Worm (Caenorhabditis elegans): ENCODE data around the gene clec-217.
A peak's percentile ranks its signal among the peaks of the same experiment; 100 is the strongest.

clec-217 gene

DNA sequence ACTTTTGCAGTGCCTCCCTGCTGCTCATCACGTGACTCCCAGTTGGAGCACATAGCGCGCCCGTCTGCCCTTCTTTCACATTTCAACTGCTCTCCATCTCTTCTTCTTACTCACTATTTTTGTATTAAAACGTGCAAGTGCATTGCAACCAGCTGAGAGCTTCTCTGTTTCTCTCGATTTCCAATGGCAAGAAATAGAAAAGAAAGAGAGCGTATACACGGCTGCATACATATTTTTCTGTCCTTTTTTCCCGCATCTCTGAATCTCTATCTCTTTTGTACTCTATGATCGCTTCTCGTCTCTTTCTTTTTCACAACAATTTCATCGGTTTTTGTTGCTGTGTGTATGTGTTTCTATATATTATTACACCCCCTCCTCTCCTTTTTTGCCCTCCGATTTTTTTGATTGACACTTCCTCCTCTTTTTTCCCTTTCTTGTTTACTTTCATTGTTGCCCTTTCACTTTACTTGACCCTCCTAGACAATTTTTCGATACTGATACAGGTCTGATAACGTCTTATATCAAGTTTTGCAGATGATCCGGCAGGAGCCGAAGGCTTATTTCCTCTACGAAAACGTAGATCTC lies 42.4 kb upstream of the clec-217 start, which contains the start of gene Y97E10AR.1 (continued):
- peak; percentile 73 for TF ChIP-seq egl-13 (tag; optimal IDR thresholded peaks at IDR 0.05)
- peak; percentile 69 for TF ChIP-seq isw-1 (GFP tag; IDR thresholded peaks at IDR 0.05)
- no peak for TF ChIP-seq unc-130 (tag; optimal IDR thresholded peaks at IDR 0.05)
- TF ChIP-seq dpl-1 (GFP tag; optimal IDR thresholded peaks at IDR 0.05) = peak; percentile 43 to 58 (median 49)
- TF ChIP-seq lin-39 (tag; optimal IDR thresholded peaks at IDR 0.05) = peak; percentile 51
- TF ChIP-seq ztf-11 (tag; optimal IDR thresholded peaks at IDR 0.05) = peak in 1 of 2 experiments; percentile 41
- TF ChIP-seq unc-98 (GFP tag; IDR thresholded peaks at IDR 0.05) = no peak
- no peak for TF ChIP-seq unc-30 (tag; optimal IDR thresholded peaks at IDR 0.05)
- peak; percentile 57 for TF ChIP-seq nhr-85 (tag)
- no peak for TF ChIP-seq vab-15 (tag; optimal IDR thresholded peaks at IDR 0.05)

DNA sequence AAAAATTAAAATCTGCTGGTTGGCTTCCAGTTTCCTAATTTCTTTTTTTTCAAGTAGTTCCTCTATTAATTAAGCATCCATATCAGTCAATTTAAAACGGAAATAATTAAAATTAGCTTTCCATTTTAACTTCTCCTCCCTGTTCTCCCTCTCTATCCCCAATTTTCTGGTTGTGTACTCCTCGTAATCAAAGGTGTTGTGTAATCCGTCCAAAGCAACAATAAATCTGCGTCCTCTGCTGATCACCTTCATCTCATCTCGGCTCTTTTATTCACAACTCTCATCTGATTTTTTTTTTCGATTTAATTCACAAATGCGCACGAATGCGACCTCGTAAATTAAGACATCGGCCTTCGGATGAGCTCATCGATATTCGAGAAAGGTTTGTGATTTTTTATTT lies 37.2 kb upstream of the clec-217 start, which contains the start of gene Y97E10AR.2:
Gene Y97E10AR.2, plus strand, starts transcription at position 301 of the 400 bp plus-strand sequence.
- no peak for TF ChIP-seq vab-15 (tag; optimal IDR thresholded peaks at IDR 0.05)
- no peak for TF ChIP-seq nhr-28 (tag; optimal IDR thresholded peaks at IDR 0.05)
- TF ChIP-seq dsc-1 (tag; optimal IDR thresholded peaks at IDR 0.05) = no peak
- no peak for TF ChIP-seq ets-5 (GFP tag; IDR thresholded peaks at IDR 0.05)
- TF ChIP-seq F16B12.6 (tag; optimal IDR thresholded peaks at IDR 0.05) = no peak
- no peak for TF ChIP-seq aha-1 (tag; optimal IDR thresholded peaks at IDR 0.05)
- TF ChIP-seq ceh-8 (GFP tag; optimal IDR thresholded peaks at IDR 0.05) = no peak
- TF ChIP-seq ceh-63 (GFP tag; optimal IDR thresholded peaks at IDR 0.05) = no peak
- TF ChIP-seq rnt-1 (tag; optimal IDR thresholded peaks at IDR 0.05) = no peak
- no peak for TF ChIP-seq fkh-4 (tag; optimal IDR thresholded peaks at IDR 0.05; ENCODE audit: borderline replicate concordance)
- TF ChIP-seq sptf-1 (tag; optimal IDR thresholded peaks at IDR 0.05) = no peak

DNA sequence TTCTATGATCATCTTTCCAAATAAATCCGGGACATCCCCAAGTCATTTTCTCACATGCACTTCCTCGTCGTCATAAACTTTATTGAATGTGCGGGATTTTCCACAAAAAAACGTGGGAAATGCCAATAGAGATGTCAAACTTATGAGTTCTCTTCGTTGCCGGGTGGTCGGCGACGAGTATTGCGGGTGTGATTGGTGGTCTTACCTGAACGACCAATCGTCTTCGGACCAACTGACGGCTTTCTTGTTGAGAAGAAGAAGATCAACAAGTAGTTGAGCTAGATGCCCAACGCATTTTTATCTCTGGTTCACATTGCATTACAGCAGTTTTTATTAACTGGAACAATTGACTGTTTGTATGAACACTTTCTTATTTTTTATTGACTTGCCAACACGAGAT lies 36.5 kb upstream of the clec-217 start:
- TF ChIP-seq nhr-90 (tag; optimal IDR thresholded peaks at IDR 0.05; ENCODE audit: poor library complexity) (no peak), jun-1 (tag; optimal IDR thresholded peaks at IDR 0.05) (no peak), snpc-4 (tag; optimal IDR thresholded peaks at IDR 0.05) (no peak), fkh-4 (tag; optimal IDR thresholded peaks at IDR 0.05; ENCODE audit: borderline replicate concordance) (no peak), sox-4 (tag; optimal IDR thresholded peaks at IDR 0.05) (no peak), lin-14 (GFP tag; optimal IDR thresholded peaks at IDR 0.05) (no peak), swsn-7 (tag; optimal IDR thresholded peaks at IDR 0.05) (no peak), nhr-19 (GFP tag; conservative IDR thresholded peaks at IDR 0.05) (no peak)

DNA sequence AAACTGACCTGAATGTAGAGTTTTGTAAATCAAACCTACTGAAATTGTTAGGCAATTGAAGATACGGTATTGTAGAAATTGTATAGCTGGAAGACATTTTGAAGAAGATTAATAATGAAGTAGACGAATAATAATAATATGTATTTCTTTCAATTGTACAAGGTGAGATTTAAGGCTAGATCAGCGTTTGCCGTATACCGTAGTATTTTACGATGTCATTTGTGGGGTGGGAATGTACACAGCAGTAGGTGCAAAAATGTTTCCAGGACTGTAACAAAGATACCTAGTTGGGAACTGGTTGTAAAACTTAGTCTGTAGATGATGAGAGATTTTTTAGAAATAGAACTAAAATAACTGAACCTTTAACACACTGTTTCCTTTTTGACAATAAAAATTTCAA lies 35.9 kb upstream of the clec-217 start, which contains the start of gene ceh-76:
Gene ceh-76, minus strand, starts transcription at position 101 of the 400 bp plus-strand sequence.
- no peak for TF ChIP-seq hlh-17 (GFP tag; optimal IDR thresholded peaks at IDR 0.05; ENCODE audit: borderline replicate concordance)
- no peak for TF ChIP-seq dsc-1 (tag; optimal IDR thresholded peaks at IDR 0.05)

DNA sequence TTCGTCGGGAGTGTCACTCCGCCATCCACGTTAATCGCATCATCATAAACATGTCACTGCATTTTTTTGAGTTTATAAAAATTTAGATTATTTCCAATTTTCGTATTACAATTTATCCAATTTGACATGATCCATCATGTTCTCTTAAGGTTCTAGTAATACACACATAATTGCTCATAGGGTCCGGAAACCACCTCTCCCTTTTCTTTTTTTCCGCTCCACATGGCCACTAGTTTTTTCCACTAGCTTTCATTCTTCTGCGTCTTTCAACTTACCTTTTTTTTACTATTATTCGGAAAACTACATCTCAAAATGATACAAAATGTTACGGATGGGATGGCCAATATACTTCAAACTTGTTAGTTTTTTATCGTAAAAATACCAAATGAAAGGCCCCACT lies 27.2 kb upstream of the clec-217 start, which contains the start of gene Y97E10AL.1:
Gene Y97E10AL.1, plus strand, starts transcription at position 301 of the 400 bp plus-strand sequence.
- TF ChIP-seq nhr-76 (tag; optimal IDR thresholded peaks at IDR 0.05) (no peak), nhr-11 (tag; optimal IDR thresholded peaks at IDR 0.05) (no peak), ceh-63 (GFP tag; optimal IDR thresholded peaks at IDR 0.05) (no peak), pax-3 (tag; optimal IDR thresholded peaks at IDR 0.05) (no peak), nhr-20 (tag; optimal IDR thresholded peaks at IDR 0.05) (no peak), fkh-10 (GFP tag; optimal IDR thresholded peaks at IDR 0.05) (no peak), ceh-88 (GFP tag; IDR thresholded peaks at IDR 0.05) (no peak), fkh-4 (tag; optimal IDR thresholded peaks at IDR 0.05; ENCODE audit: borderline replicate concordance) (no peak), lin-39 (tag; optimal IDR thresholded peaks at IDR 0.05) (no peak), irx-1 (tag; optimal IDR thresholded peaks at IDR 0.05) (no peak), elt-3 (tag; optimal IDR thresholded peaks at IDR 0.05) (no peak), lin-13 (GFP tag; optimal IDR thresholded peaks at IDR 0.05) (no peak), nhr-71 (tag; optimal IDR thresholded peaks at IDR 0.05) (no peak), swsn-7 (tag; optimal IDR thresholded peaks at IDR 0.05) (no peak), isw-1 (GFP tag; IDR thresholded peaks at IDR 0.05) (no peak), zag-1 (tag; optimal IDR thresholded peaks at IDR 0.05) (no peak), Y116A8C.19 (tag; optimal IDR thresholded peaks at IDR 0.05; ENCODE audit: borderline replicate concordance) (no peak), tbx-2 (tag; optimal IDR thresholded peaks at IDR 0.05) (no peak)

Data from whole organism, L1 larva.